Worm (Caenorhabditis elegans) whole organism, L3 larva: ENCODE measurements around the gene fmo-3.

Experiments used
- aly-2 ChIP-seq: fragments of 150-350 bp; optimal IDR thresholded peaks from 2 replicates; lab custom pipeline; 2014; ENCODE audit warnings: missing biosample characterization, missing genetic modification characterization
- ama-1 ChIP-seq: fragments of 150-350 bp; optimal IDR thresholded peaks from 2 replicates; lab custom pipeline; 2018
- ceh-28 ChIP-seq: fragments of 150-350 bp; optimal IDR thresholded peaks from 2 replicates; lab custom pipeline; 2014; ENCODE audit warnings: missing biosample characterization, missing genetic modification reagents, missing genetic modification characterization
- ceh-82 ChIP-seq: fragments of 150-350 bp; optimal IDR thresholded peaks from 2 replicates; lab custom pipeline; 2014; ENCODE audit warnings: missing biosample characterization, missing genetic modification characterization
- egl-5 ChIP-seq: fragments of 150-350 bp; optimal IDR thresholded peaks from 2 replicates; lab custom pipeline; 2017; ENCODE audit warnings: missing biosample characterization, missing genetic modification reagents, missing genetic modification characterization, inconsistent platforms
- elt-2 ChIP-seq: sonication (generic microtip); optimal IDR thresholded peaks from 2 replicates; lab custom pipeline; 2016; ENCODE audit warnings: missing genetic modification reagents, mild to moderate bottlenecking, missing genetic modification characterization, missing compliant biosample characterization
- elt-3 ChIP-seq, 3 experiments: fragments of 150-350 bp in 1 of 3; sonication (generic microtip) in 2 of 3; optimal IDR thresholded peaks; 2 replicates in 2 of 3; 4 replicates in 1 of 3; lab custom pipeline; 2014 to 2017; ENCODE audit warnings: missing biosample characterization in 3 of 3, missing genetic modification characterization in 3 of 3
- fos-1 ChIP-seq: fragments of 150-350 bp; optimal IDR thresholded peaks from 2 replicates; lab custom pipeline; 2014; ENCODE audit warnings: missing biosample characterization, missing genetic modification characterization
- hmg-11 ChIP-seq: sonication (generic microtip); optimal IDR thresholded peaks from 2 replicates; lab custom pipeline; 2016; ENCODE audit warnings: missing genetic modification characterization, missing compliant biosample characterization
- lin-15B ChIP-seq: fragments of 150-350 bp; optimal IDR thresholded peaks from 2 replicates; lab custom pipeline; 2014; ENCODE audit warnings: missing biosample characterization, missing genetic modification characterization
- lin-39 ChIP-seq: fragments of 150-350 bp; optimal IDR thresholded peaks from 2 replicates; lab custom pipeline; 2018; ENCODE audit warnings: missing biosample characterization, missing genetic modification reagents, missing genetic modification characterization
- mdl-1 ChIP-seq: fragments of 150-350 bp; optimal IDR thresholded peaks from 2 replicates; lab custom pipeline; 2014; ENCODE audit warnings: missing biosample characterization, missing genetic modification characterization
- mml-1 ChIP-seq: fragments of 150-350 bp; sonication (generic microtip); optimal IDR thresholded peaks from 3 replicates; lab custom pipeline; 2014; ENCODE audit warnings: missing biosample characterization, missing genetic modification characterization
- nfya-1 ChIP-seq: sonication (generic microtip); optimal IDR thresholded peaks from 2 replicates; lab custom pipeline; 2017; ENCODE audit warnings: missing genetic modification characterization, mild to moderate bottlenecking, missing compliant biosample characterization, antibody characterized with exemption, moderate library complexity; ENCODE audit not compliant: insufficient read depth
- nhr-11 ChIP-seq: fragments of 150-350 bp; optimal IDR thresholded peaks from 2 replicates; lab custom pipeline; 2014; ENCODE audit warnings: missing biosample characterization, missing genetic modification characterization
- nhr-23 ChIP-seq: fragments of 150-350 bp; optimal IDR thresholded peaks from 2 replicates; lab custom pipeline; 2014; ENCODE audit warnings: missing biosample characterization, missing genetic modification reagents, missing genetic modification characterization
- nhr-25 ChIP-seq: sonication (generic microtip); optimal IDR thresholded peaks from 2 replicates; lab custom pipeline; 2017; ENCODE audit warnings: missing biosample characterization, missing genetic modification characterization
- nhr-43 ChIP-seq: sonication (generic microtip); optimal IDR thresholded peaks from 2 replicates; lab custom pipeline; 2016; ENCODE audit warnings: mild to moderate bottlenecking, missing genetic modification characterization, missing compliant biosample characterization; ENCODE audit not compliant: poor library complexity, severe bottlenecking
- nhr-77 ChIP-seq: fragments of 150-350 bp; optimal IDR thresholded peaks from 2 replicates; lab custom pipeline; 2014; ENCODE audit warnings: missing biosample characterization, missing genetic modification characterization
- pha-4 ChIP-seq: fragments of 150-350 bp; optimal IDR thresholded peaks from 2 replicates; lab custom pipeline; 2014; ENCODE audit warnings: missing biosample characterization, missing genetic modification reagents, missing genetic modification characterization
- pqm-1 ChIP-seq: fragments of 150-350 bp; optimal IDR thresholded peaks from 2 replicates; lab custom pipeline; 2017; ENCODE audit warnings: missing biosample characterization, missing genetic modification characterization, inconsistent platforms
- skn-1 ChIP-seq: fragments of 150-350 bp; optimal IDR thresholded peaks from 2 replicates; lab custom pipeline; 2014; ENCODE audit warnings: missing biosample characterization, missing genetic modification characterization
- snpc-4 ChIP-seq: fragments of 150-350 bp; optimal IDR thresholded peaks from 2 replicates; lab custom pipeline; 2014; ENCODE audit warnings: missing biosample characterization, missing genetic modification characterization
- tbx-2 ChIP-seq: sonication (generic microtip); optimal IDR thresholded peaks from 2 replicates; lab custom pipeline; 2016; ENCODE audit warnings: mild to moderate bottlenecking, missing genetic modification characterization, missing compliant biosample characterization
- zag-1 ChIP-seq: fragments of 150-350 bp; optimal IDR thresholded peaks from 2 replicates; lab custom pipeline; 2014; ENCODE audit warnings: missing biosample characterization, missing genetic modification characterization
- ztf-4 ChIP-seq: fragments of 150-350 bp; optimal IDR thresholded peaks from 2 replicates; lab custom pipeline; 2014; ENCODE audit warnings: missing biosample characterization, missing genetic modification characterization

fmo-3 gene

DNA sequence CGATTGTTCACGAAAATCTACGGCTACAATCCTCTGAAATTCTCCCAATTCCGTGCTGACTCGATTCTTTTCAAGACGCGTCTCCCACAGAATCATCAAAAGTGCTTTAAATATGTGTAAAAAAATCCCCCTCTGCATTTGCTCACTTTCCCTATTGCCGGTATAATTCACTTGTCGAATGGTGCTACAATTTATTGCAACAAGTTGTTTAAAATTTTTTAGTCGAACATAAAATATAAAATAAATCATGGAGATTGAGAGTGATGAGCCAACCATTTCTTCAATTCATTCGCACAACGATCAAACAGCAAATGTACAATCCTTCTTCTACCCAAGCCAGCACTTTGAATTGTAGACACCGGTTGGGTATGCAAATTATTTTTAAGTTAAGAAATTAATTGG is 51.9 kb downstream of the fmo-3 start:
- no peak for TF ChIP-seq zag-1 (tag; lab: Kevin White, UChicago)
- TF ChIP-seq ceh-82 (tag; lab: Kevin White, UChicago): peak; percentile 14
- no peak for TF ChIP-seq ceh-28 (tag; lab: Kevin White, UChicago)
- TF ChIP-seq elt-2: peak; percentile 8
- no peak for TF ChIP-seq elt-3 (tag; optimal IDR thresholded peaks at IDR 0.05; lab: Kevin White, UChicago)
- no peak for TF ChIP-seq aly-2 (tag; lab: Kevin White, UChicago)
- TF ChIP-seq skn-1: no peak
- no peak for TF ChIP-seq pqm-1
- TF ChIP-seq fos-1 (tag; lab: Kevin White, UChicago): no peak
- no peak for TF ChIP-seq nhr-11
- no peak for TF ChIP-seq snpc-4 (tag; lab: Kevin White, UChicago)
- no peak for TF ChIP-seq mml-1 (tag; lab: Kevin White, UChicago)
- TF ChIP-seq nhr-43 (tag; lab: Kevin White, UChicago): peak; percentile 20

DNA sequence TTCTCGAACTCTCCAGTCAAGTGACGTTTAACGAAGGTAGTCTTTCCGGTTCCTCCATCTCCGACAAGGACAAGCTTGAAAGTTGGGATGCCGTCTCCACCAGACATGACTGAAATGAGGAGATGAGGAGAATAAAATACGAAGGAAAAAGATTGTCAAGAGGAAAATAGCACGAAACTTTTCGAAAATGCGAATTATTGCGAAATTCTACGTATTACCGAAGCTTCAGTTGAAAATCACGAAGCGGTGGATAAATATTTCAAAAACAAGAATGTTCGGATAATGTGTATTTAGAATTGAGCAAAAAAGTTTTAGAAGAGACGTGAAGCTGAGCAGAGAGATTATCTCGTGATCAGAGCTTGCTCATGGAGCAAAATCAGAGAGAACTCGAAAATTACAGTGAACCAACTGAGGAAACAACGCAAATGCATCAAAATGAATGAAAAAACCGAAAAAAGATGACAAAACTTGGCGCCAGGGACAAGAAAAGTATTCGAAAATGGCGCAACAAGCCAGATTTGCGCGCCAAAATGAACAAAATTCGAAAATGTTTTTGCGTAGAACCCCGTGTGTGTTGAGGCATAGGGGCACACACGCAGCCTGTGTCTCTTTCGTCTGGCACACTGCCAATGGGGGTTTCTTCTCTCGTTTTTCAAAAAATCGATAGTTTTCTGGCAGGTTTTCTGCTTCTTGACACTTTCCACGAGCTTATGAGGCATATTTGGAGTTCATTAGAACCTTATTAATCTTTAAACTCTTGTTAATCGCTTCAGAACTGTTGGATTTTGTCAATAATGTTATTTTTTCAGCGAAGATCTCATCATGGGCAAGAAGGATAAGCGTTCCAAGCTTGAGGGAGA is 53.4 kb downstream of the fmo-3 start, which contains the start of the genes ran-1 and dkc-1:
Gene ran-1, minus strand, starts transcription at position 109 of the 860 bp plus-strand sequence.
Gene dkc-1, plus strand, starts transcription at position 810 of the 860 bp plus-strand sequence.
- TF ChIP-seq snpc-4 (tag; lab: Kevin White, UChicago): peak; percentile 76
- TF ChIP-seq skn-1: peak; percentile 82
- peak; percentile 81 for TF ChIP-seq pha-4 (tag; lab: Kevin White, UChicago)
- peak; percentile 75 for TF ChIP-seq lin-39 (tag; lab: Kevin White, UChicago)
- no peak for TF ChIP-seq elt-3 (tag; optimal IDR thresholded peaks at IDR 0.05; lab: Kevin White, UChicago)
- TF ChIP-seq nhr-77 (tag; lab: Kevin White, UChicago): no peak
- TF ChIP-seq nhr-23: peak; percentile 55
- TF ChIP-seq egl-5 (tag; lab: Kevin White, UChicago): peak; percentile 59
- peak; percentile 73 for TF ChIP-seq hmg-11 (tag; lab: Kevin White, UChicago)
- peak; percentile 55 for TF ChIP-seq elt-2
- TF ChIP-seq mdl-1: no peak
- TF ChIP-seq ama-1 (lab: Kevin White, UChicago): peak; percentile 47
- no peak for TF ChIP-seq tbx-2 (tag; lab: Kevin White, UChicago)
- peak; percentile 72 for TF ChIP-seq lin-15B (tag; lab: Kevin White, UChicago)
- peak; percentile 73 for TF ChIP-seq nhr-25 (tag; lab: Kevin White, UChicago)
- TF ChIP-seq pqm-1: peak; percentile 15
- TF ChIP-seq ztf-4 (tag; lab: Kevin White, UChicago): no peak
- peak; percentile 93 for TF ChIP-seq nfya-1 (tag; lab: Kevin White, UChicago)
- peak; percentile 74 for TF ChIP-seq ceh-28 (tag; lab: Kevin White, UChicago)
- TF ChIP-seq, all 47 proteins: peak for 14
